Fruit fly (Drosophila melanogaster) whole organism, embryonic: ENCODE measurements around the gene CG3348.

Experiments used
- Atf-2 ChIP-seq: fragments of 200-800 bp; sonication (Bioruptor generic); optimal IDR thresholded peaks from 2 replicates; lab custom pipeline; 2016; ENCODE audit warnings: missing biosample characterization, missing genetic modification characterization
- Atf3 ChIP-seq: fragments of 200-800 bp; sonication (Bioruptor generic); optimal IDR thresholded peaks from 3 replicates; lab custom pipeline; 2016; ENCODE audit warnings: missing biosample characterization, missing genetic modification characterization
- CG10209 ChIP-seq: fragments of 200-800 bp; sonication (Bioruptor generic); optimal IDR thresholded peaks from 3 replicates; lab custom pipeline; 2017; ENCODE audit warnings: missing biosample characterization, mild to moderate bottlenecking, missing genetic modification characterization, missing genetic modification reagents
- CG10959 ChIP-seq: fragments of 200-800 bp; sonication (Bioruptor generic); IDR thresholded peaks from 2 replicates; pipeline ENCODE4 v1.3.6; 2022; ENCODE audit warnings: missing biosample characterization, missing genetic modification characterization
- CG10979 ChIP-seq: fragments of 200-800 bp; sonication (Bioruptor generic); optimal IDR thresholded peaks from 2 replicates; lab custom pipeline; 2018; ENCODE audit warnings: missing biosample characterization, mild to moderate bottlenecking, missing genetic modification characterization, moderate library complexity
- CG11398 ChIP-seq: fragments of 200-800 bp; sonication (Bioruptor generic); optimal IDR thresholded peaks from 2 replicates; lab custom pipeline; 2016; ENCODE audit warnings: missing biosample characterization, missing genetic modification characterization
- CG13287 ChIP-seq: fragments of 200-800 bp; sonication (Bioruptor generic); IDR thresholded peaks from 2 replicates; pipeline ENCODE4 v1.3.6; 2022; ENCODE audit warnings: missing biosample characterization, missing genetic modification characterization; ENCODE audit not compliant: partially characterized antibody
- CG14441 ChIP-seq: fragments of 200-800 bp; sonication (Bioruptor generic); IDR thresholded peaks from 2 replicates; pipeline ENCODE4 v1.3.6; 2022; ENCODE audit warnings: missing biosample characterization, missing genetic modification characterization
- CG15011 ChIP-seq: fragments of 200-800 bp; sonication (Bioruptor generic); optimal IDR thresholded peaks from 3 replicates; lab custom pipeline; 2018; ENCODE audit warnings: missing biosample characterization, mild to moderate bottlenecking, missing genetic modification characterization
- CG17186 ChIP-seq: fragments of 200-800 bp; sonication (Bioruptor generic); optimal IDR thresholded peaks from 3 replicates; lab custom pipeline; 2017; ENCODE audit warnings: missing biosample characterization, missing genetic modification reagents, missing genetic modification characterization
- CG17328 ChIP-seq: fragments of 200-800 bp; sonication (Bioruptor generic); IDR thresholded peaks from 2 replicates; pipeline ENCODE4 v1.3.6; 2022; ENCODE audit warnings: missing biosample characterization, missing genetic modification characterization
- CG2116 ChIP-seq: fragments of 200-800 bp; sonication (Bioruptor generic); optimal IDR thresholded peaks from 3 replicates; lab custom pipeline; 2018; ENCODE audit warnings: missing biosample characterization, mild to moderate bottlenecking, missing genetic modification characterization
- CG30020 ChIP-seq: fragments of 200-800 bp; optimal IDR thresholded peaks from 2 replicates; lab custom pipeline; 2019; ENCODE audit warnings: missing biosample characterization, mild to moderate bottlenecking, missing genetic modification characterization, moderate library complexity
- CG3407 ChIP-seq: fragments of 200-800 bp; sonication (Bioruptor generic); optimal IDR thresholded peaks from 2 replicates; lab custom pipeline; 2018; ENCODE audit warnings: missing biosample characterization, mild to moderate bottlenecking, missing genetic modification characterization
- CG3995 ChIP-seq: fragments of 200-800 bp; sonication (Bioruptor generic); optimal IDR thresholded peaks from 3 replicates; lab custom pipeline; 2016; ENCODE audit warnings: missing biosample characterization, missing genetic modification characterization
- CG4328 ChIP-seq: fragments of 200-800 bp; sonication (Bioruptor generic); optimal IDR thresholded peaks from 3 replicates; lab custom pipeline; 2017; ENCODE audit warnings: missing biosample characterization, missing genetic modification reagents, missing genetic modification characterization
- CG5953 ChIP-seq: fragments of 200-800 bp; sonication (Bioruptor generic); IDR thresholded peaks from 2 replicates; pipeline ENCODE4 v1.3.6; 2022; ENCODE audit warnings: missing biosample characterization, missing genetic modification characterization
- CG6272 ChIP-seq: fragments of 200-800 bp; sonication (Bioruptor generic); IDR thresholded peaks from 2 replicates; pipeline ENCODE4 v1.3.6; 2022; ENCODE audit warnings: missing biosample characterization, missing genetic modification characterization
- CG7556 ChIP-seq: fragments of 200-800 bp; sonication (Bioruptor generic); optimal IDR thresholded peaks from 2 replicates; lab custom pipeline; 2017; ENCODE audit warnings: missing biosample characterization, mild to moderate bottlenecking, missing genetic modification characterization
- CG7928 ChIP-seq: fragments of 200-800 bp; sonication (Bioruptor generic); optimal IDR thresholded peaks from 2 replicates; lab custom pipeline; 2017; ENCODE audit warnings: missing biosample characterization, mild to moderate bottlenecking, missing genetic modification characterization
- CG9932 ChIP-seq: fragments of 200-800 bp; sonication (Bioruptor generic); IDR thresholded peaks from 2 replicates; pipeline ENCODE4 v1.3.6; 2022; ENCODE audit warnings: missing biosample characterization, missing genetic modification characterization
- CrebB ChIP-seq: fragments of 200-800 bp; sonication (Bioruptor generic); optimal IDR thresholded peaks from 3 replicates; lab custom pipeline; 2018; ENCODE audit warnings: missing biosample characterization, mild to moderate bottlenecking, missing genetic modification characterization
- D19A ChIP-seq: fragments of 200-800 bp; optimal IDR thresholded peaks from 3 replicates; lab custom pipeline; 2019; ENCODE audit warnings: missing biosample characterization, mild to moderate bottlenecking, missing genetic modification characterization, moderate library complexity
- D19B ChIP-seq: fragments of 200-800 bp; sonication (Bioruptor generic); optimal IDR thresholded peaks from 2 replicates; lab custom pipeline; 2017; ENCODE audit warnings: missing biosample characterization, mild to moderate bottlenecking, missing genetic modification characterization
- Dad ChIP-seq: fragments of 200-800 bp; sonication (Bioruptor generic); optimal IDR thresholded peaks from 3 replicates; lab custom pipeline; 2016; ENCODE audit warnings: missing biosample characterization, missing genetic modification characterization
- Fer1 ChIP-seq: fragments of 200-800 bp; sonication (Bioruptor generic); optimal IDR thresholded peaks from 2 replicates; lab custom pipeline; 2017; ENCODE audit warnings: missing biosample characterization, mild to moderate bottlenecking, missing genetic modification characterization
- Fer2 ChIP-seq: fragments of 200-800 bp; sonication (Bioruptor generic); optimal IDR thresholded peaks from 2 replicates; lab custom pipeline; 2018; ENCODE audit warnings: missing biosample characterization, mild to moderate bottlenecking, missing genetic modification characterization, moderate library complexity
- Hand ChIP-seq: fragments of 200-800 bp; sonication (Bioruptor generic); optimal IDR thresholded peaks from 2 replicates; lab custom pipeline; 2017; ENCODE audit warnings: mild to moderate bottlenecking, missing biosample characterization, missing genetic modification reagents, missing genetic modification characterization
- Jarid2 ChIP-seq: fragments of 200-800 bp; sonication (Bioruptor generic); optimal IDR thresholded peaks from 3 replicates; lab custom pipeline; 2017; ENCODE audit warnings: mild to moderate bottlenecking, missing biosample characterization, missing genetic modification reagents, missing genetic modification characterization
- Mad ChIP-seq: fragments of 200-800 bp; sonication (Bioruptor generic); optimal IDR thresholded peaks from 2 replicates; lab custom pipeline; 2016; ENCODE audit warnings: missing biosample characterization, missing genetic modification characterization
- Nf-YA ChIP-seq: fragments of 200-800 bp; sonication (Bioruptor generic); IDR thresholded peaks from 2 replicates; pipeline ENCODE4 v1.3.6; 2022; ENCODE audit warnings: missing biosample characterization, missing genetic modification characterization
- Stat92E ChIP-seq, 3 experiments: fragments of >200 bp in 2 of 3; fragments of 200-800 bp in 1 of 3; sonication (Bioruptor generic) in 1 of 3; optimal IDR thresholded peaks; 2 replicates each; lab custom pipeline; 2017 to 2019; ENCODE audit warnings: missing biosample characterization in 3 of 3, missing genetic modification characterization in 3 of 3, mild to moderate bottlenecking in 1 of 3, moderate library complexity in 1 of 3
- aop ChIP-seq: fragments of 200-800 bp; sonication (Bioruptor generic); IDR thresholded peaks from 2 replicates; pipeline ENCODE4 v1.3.6; 2022; ENCODE audit warnings: missing biosample characterization, missing genetic modification characterization
- ase ChIP-seq: fragments of 200-800 bp; sonication (Bioruptor generic); IDR thresholded peaks from 3 replicates; pipeline ENCODE4 v1.3.6; 2022; ENCODE audit warnings: missing biosample characterization, missing genetic modification characterization
- ash1 ChIP-seq: fragments of 200-800 bp; sonication (Bioruptor generic); optimal IDR thresholded peaks from 2 replicates; lab custom pipeline; 2018; ENCODE audit warnings: missing biosample characterization, mild to moderate bottlenecking, missing genetic modification characterization
- bbx ChIP-seq: fragments of 200-800 bp; sonication (Bioruptor generic); IDR thresholded peaks from 2 replicates; pipeline ENCODE4 v1.3.6; 2022; ENCODE audit warnings: missing biosample characterization, missing genetic modification characterization; ENCODE audit not compliant: partially characterized antibody
- chif ChIP-seq, 2 experiments: fragments of 200-800 bp; sonication (Bioruptor generic); optimal IDR thresholded peaks; 3 replicates each; lab custom pipeline; 2016; ENCODE audit warnings: missing biosample characterization in 2 of 2, missing genetic modification characterization in 2 of 2
- disco-r ChIP-seq: fragments of 200-800 bp; sonication (Bioruptor generic); optimal IDR thresholded peaks from 2 replicates; lab custom pipeline; 2016; ENCODE audit warnings: missing biosample characterization, missing genetic modification characterization
- esg ChIP-seq: fragments of 200-800 bp; sonication (Bioruptor generic); conservative IDR thresholded peaks from 2 replicates; pipeline ENCODE4 v1.3.6; 2022; ENCODE audit warnings: missing biosample characterization, missing genetic modification characterization
- eyg ChIP-seq: fragments of 200-800 bp; sonication (Bioruptor generic); optimal IDR thresholded peaks from 3 replicates; lab custom pipeline; 2016; ENCODE audit warnings: missing biosample characterization, missing genetic modification characterization
- fd64A ChIP-seq: fragments of 200-800 bp; sonication (Bioruptor generic); optimal IDR thresholded peaks from 3 replicates; lab custom pipeline; 2018; ENCODE audit warnings: missing biosample characterization, mild to moderate bottlenecking, missing genetic modification characterization
- gce ChIP-seq: fragments of 200-800 bp; sonication (Bioruptor generic); IDR thresholded peaks from 3 replicates; pipeline ENCODE4 v1.3.6; 2022; ENCODE audit warnings: missing biosample characterization, missing genetic modification characterization
- gsb-n ChIP-seq: fragments of 200-800 bp; sonication (Bioruptor generic); optimal IDR thresholded peaks from 3 replicates; lab custom pipeline; 2018; ENCODE audit warnings: missing biosample characterization, mild to moderate bottlenecking, missing genetic modification characterization
- jumu ChIP-seq: fragments of 200-800 bp; sonication (Bioruptor generic); optimal IDR thresholded peaks from 3 replicates; lab custom pipeline; 2016; ENCODE audit warnings: missing biosample characterization, missing genetic modification characterization
- lmd ChIP-seq: fragments of 200-800 bp; sonication (Bioruptor generic); IDR thresholded peaks from 2 replicates; pipeline ENCODE4 v1.3.6; 2022; ENCODE audit warnings: missing biosample characterization, missing genetic modification characterization
- nom ChIP-seq: fragments of 200-800 bp; sonication (Bioruptor generic); optimal IDR thresholded peaks from 2 replicates; lab custom pipeline; 2017; ENCODE audit warnings: missing biosample characterization, missing genetic modification characterization, mild to moderate bottlenecking, moderate library complexity, missing genetic modification reagents
- pnt ChIP-seq: fragments of 200-800 bp; sonication (Bioruptor generic); optimal IDR thresholded peaks from 3 replicates; lab custom pipeline; 2016; ENCODE audit warnings: missing biosample characterization, missing genetic modification characterization
- seq ChIP-seq: fragments of 200-800 bp; sonication (Bioruptor generic); IDR thresholded peaks from 2 replicates; pipeline ENCODE4 v1.3.6; 2022; ENCODE audit warnings: missing biosample characterization, missing genetic modification characterization
- slbo ChIP-seq: fragments of 200-800 bp; sonication (Bioruptor generic); IDR thresholded peaks from 2 replicates; pipeline ENCODE4 v1.3.6; 2022; ENCODE audit warnings: missing biosample characterization, missing genetic modification characterization
- slou ChIP-seq: fragments of 200-800 bp; sonication (Bioruptor generic); optimal IDR thresholded peaks from 3 replicates; lab custom pipeline; 2016; ENCODE audit warnings: missing biosample characterization, missing genetic modification characterization
- unpg ChIP-seq: fragments of 200-800 bp; sonication (Bioruptor generic); optimal IDR thresholded peaks from 3 replicates; lab custom pipeline; 2018; ENCODE audit warnings: missing biosample characterization, mild to moderate bottlenecking, missing genetic modification characterization, moderate library complexity
- wek ChIP-seq: fragments of 200-800 bp; sonication (Bioruptor generic); optimal IDR thresholded peaks from 3 replicates; lab custom pipeline; 2018; ENCODE audit warnings: missing biosample characterization, mild to moderate bottlenecking, missing genetic modification characterization, moderate library complexity

The CG3348 gene

dm6 chr3R:27245401-27245757 lies 46.6 kb downstream of the CG3348 start (continued):
- TF ChIP-seq Fer2 (tag; lab: Kevin White, UChicago) (no peak), Dad (no peak), CG3995 (no peak), ash1 (GFP tag; lab: Kevin White, UChicago) (no peak), CG5953 (GFP tag; lab: Robert Waterston, UW) (no peak), pnt (GFP tag; lab: Kevin White, UChicago) (no peak), CG14441 (no peak), Mad (no peak), CG15011 (no peak), jumu (GFP tag; lab: Kevin White, UChicago) (no peak), CG11398 (no peak), Stat92E (GFP tag; optimal IDR thresholded peaks at IDR 0.05; lab: Kevin White, UChicago) (no peak), CG3407 (GFP tag; lab: Kevin White, UChicago) (no peak), CG9932 (no peak), Nf-YA (GFP tag; lab: Robert Waterston, UW) (no peak), nom (GFP tag; lab: Kevin White, UChicago) (no peak), slou (GFP tag; lab: Kevin White, UChicago) (no peak), seq (GFP tag; lab: Robert Waterston, UW) (no peak), CG7556 (GFP tag; lab: Kevin White, UChicago) (no peak), Atf-2 (no peak), disco-r (GFP tag; lab: Kevin White, UChicago) (no peak), CG17186 (GFP tag; lab: Kevin White, UChicago) (peak; percentile 8), esg (no peak), gce (GFP tag; lab: Robert Waterston, UW) (no peak), CG6272 (GFP tag; lab: Robert Waterston, UW) (no peak), gsb-n (tag; lab: Kevin White, UChicago) (no peak), lmd (no peak), CG30020 (tag; lab: Kevin White, UChicago) (no peak), fd64A (no peak), CrebB (tag; lab: Kevin White, UChicago) (peak; percentile 17), wek (GFP tag; lab: Kevin White, UChicago) (no peak), D19B (GFP tag; lab: Kevin White, UChicago) (no peak), eyg (GFP tag; lab: Kevin White, UChicago) (no peak), CG2116 (GFP tag; lab: Kevin White, UChicago) (no peak), CG10209 (GFP tag; lab: Kevin White, UChicago) (no peak), aop (no peak), CG10979 (tag; lab: Kevin White, UChicago) (no peak), Fer1 (GFP tag; lab: Kevin White, UChicago) (no peak), CG7928 (GFP tag; lab: Kevin White, UChicago) (no peak), CG10959 (GFP tag; lab: Robert Waterston, UW) (no peak), ase (GFP tag; lab: Robert Waterston, UW) (no peak), CG17328 (GFP tag; lab: Robert Waterston, UW) (no peak), chif (GFP tag; optimal IDR thresholded peaks at IDR 0.05; lab: Kevin White, UChicago) (peak in 1 of 2 experiments; percentile 17), D19A (tag; lab: Kevin White, UChicago) (no peak), slbo (GFP tag; lab: Robert Waterston, UW) (no peak), Hand (GFP tag; lab: Kevin White, UChicago) (no peak), bbx (GFP tag; lab: Robert Waterston, UW) (no peak), CG4328 (GFP tag; lab: Kevin White, UChicago) (no peak), CG13287 (no peak; the same call in 1 of the 2 replicates), Atf3 (GFP tag; lab: Kevin White, UChicago) (no peak), Jarid2 (GFP tag; lab: Kevin White, UChicago) (no peak), unpg (GFP tag; lab: Kevin White, UChicago) (no peak)
